Fruit fly (Drosophila melanogaster) Kc167 (cell line): ENCODE measurements around the gene CG11977.

ENCODE experiments used
- Sin3A ChIP-seq: fragments of >200 bp; optimal IDR thresholded peaks from 2 replicates; lab custom pipeline; 2018; ENCODE audit warnings: missing external identifiers
- h ChIP-seq: fragments of >200 bp; optimal IDR thresholded peaks from 3 replicates; lab custom pipeline; 2018; ENCODE audit warnings: missing external identifiers
- insv ChIP-seq: fragments of >200 bp; optimal IDR thresholded peaks from 3 replicates; lab custom pipeline; 2018; ENCODE audit warnings: missing external identifiers
- ttk ChIP-seq: sonication (Bioruptor generic); optimal IDR thresholded peaks from 2 replicates; lab custom pipeline; 2017; ENCODE audit warnings: missing external identifiers

DNA sequence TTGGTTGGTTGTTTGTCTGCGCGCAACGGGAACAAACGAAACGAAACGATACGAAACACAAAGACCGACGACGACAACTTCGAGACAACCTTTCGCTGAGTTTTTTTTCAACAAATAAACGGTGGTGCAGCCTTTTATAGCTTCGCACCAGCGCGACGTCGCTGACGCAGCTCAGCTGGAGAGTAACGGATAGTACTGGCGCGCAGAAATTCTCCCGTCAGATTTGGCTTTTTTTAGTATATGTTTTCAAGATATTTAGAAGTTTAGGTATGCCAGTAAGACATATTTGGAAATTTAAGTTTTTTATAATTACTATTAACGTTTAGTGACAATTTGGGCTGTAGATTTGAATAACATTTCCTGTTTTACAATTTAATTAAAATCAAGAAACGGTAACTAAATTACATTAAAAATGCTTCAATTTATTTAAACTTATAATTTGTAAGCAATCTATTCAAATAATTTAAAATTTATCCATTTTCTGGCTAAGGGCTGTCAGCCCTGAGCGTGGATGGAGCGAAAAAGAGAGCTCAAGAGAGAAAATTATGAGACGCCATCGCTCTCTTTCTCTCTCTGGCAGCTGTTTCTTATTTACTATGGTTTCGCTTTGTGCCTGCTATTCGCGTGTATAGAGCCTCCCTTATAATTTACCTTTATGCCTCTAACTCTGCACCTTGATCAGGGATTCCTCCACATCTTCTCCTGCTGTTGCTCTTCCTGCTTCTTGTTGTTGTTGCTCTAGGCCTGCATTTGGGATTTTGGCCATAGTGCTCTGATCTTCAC lies 36.3 kb downstream of the CG11977 start:
- TF ChIP-seq h (lab: Kevin White, UChicago) (no peak), ttk (lab: Kevin White, UChicago) (no peak), Sin3A (lab: Kevin White, UChicago) (no peak), insv (no peak)
